Worm (Caenorhabditis elegans) whole organism, L2 larva: ENCODE results near the gene sars-1.

ENCODE experiments used
- C34F6.9 ChIP-seq: fragments of 150-350 bp; optimal IDR thresholded peaks from 2 replicates; lab custom pipeline; 2014; ENCODE audit warnings: missing biosample characterization, missing genetic modification characterization
- F13H6.1 ChIP-seq: sonication (generic microtip); optimal IDR thresholded peaks from 2 replicates; lab custom pipeline; 2016; ENCODE audit warnings: missing genetic modification characterization, missing compliant biosample characterization
- R02D3.7 ChIP-seq: fragments of 150-350 bp; optimal IDR thresholded peaks from 2 replicates; lab custom pipeline; 2014; ENCODE audit warnings: missing biosample characterization, missing genetic modification characterization
- Y55F3AM.14 ChIP-seq: fragments of 200-800 bp; sonication (Bioruptor generic); optimal IDR thresholded peaks from 2 replicates; lab custom pipeline; 2018; ENCODE audit warnings: mild to moderate bottlenecking, missing genetic modification characterization, missing compliant biosample characterization
- alr-1 ChIP-seq: fragments of 150-350 bp; optimal IDR thresholded peaks from 2 replicates; lab custom pipeline; 2014; ENCODE audit warnings: missing biosample characterization, missing genetic modification characterization
- ama-1 ChIP-seq: fragments of 150-350 bp; optimal IDR thresholded peaks from 2 replicates; lab custom pipeline; 2018; ENCODE audit warnings: inconsistent platforms
- blmp-1 ChIP-seq: sonication (generic microtip); optimal IDR thresholded peaks from 2 replicates; lab custom pipeline; 2017; ENCODE audit warnings: missing genetic modification characterization, mild to moderate bottlenecking, missing compliant biosample characterization, antibody characterized with exemption, moderate library complexity; ENCODE audit not compliant: insufficient read depth
- ceh-16 ChIP-seq: fragments of 150-350 bp; optimal IDR thresholded peaks from 2 replicates; lab custom pipeline; 2014; ENCODE audit warnings: missing biosample characterization, missing genetic modification characterization
- crh-2 ChIP-seq: sonication (generic microtip); optimal IDR thresholded peaks from 2 replicates; lab custom pipeline; 2017; ENCODE audit warnings: missing biosample characterization, missing genetic modification characterization
- dmd-4 ChIP-seq: sonication (generic microtip); optimal IDR thresholded peaks from 2 replicates; lab custom pipeline; 2017; ENCODE audit warnings: missing biosample characterization, missing genetic modification characterization
- egl-27 ChIP-seq: sonication (generic microtip); optimal IDR thresholded peaks from 3 replicates; lab custom pipeline; 2017; ENCODE audit warnings: missing biosample characterization, missing genetic modification reagents, missing genetic modification characterization
- elt-3 ChIP-seq: sonication (generic microtip); optimal IDR thresholded peaks from 2 replicates; lab custom pipeline; 2017; ENCODE audit warnings: missing biosample characterization, missing genetic modification characterization
- fos-1 ChIP-seq: fragments of 150-350 bp; optimal IDR thresholded peaks from 2 replicates; lab custom pipeline; 2014; ENCODE audit warnings: missing biosample characterization, missing genetic modification characterization
- gmeb-1 ChIP-seq: fragments of 150-350 bp; optimal IDR thresholded peaks from 2 replicates; lab custom pipeline; 2014; ENCODE audit warnings: missing biosample characterization, missing genetic modification characterization
- lin-13 ChIP-seq: fragments of 150-350 bp; optimal IDR thresholded peaks from 2 replicates; lab custom pipeline; 2014; ENCODE audit warnings: missing biosample characterization, missing genetic modification reagents, missing genetic modification characterization
- lsy-2 ChIP-seq, 2 experiments: fragments of 150-350 bp in 1 of 2; sonication (generic microtip) in 1 of 2; optimal IDR thresholded peaks; 2 replicates each; lab custom pipeline; 2014 to 2017; ENCODE audit warnings: missing biosample characterization in 2 of 2, missing genetic modification characterization in 2 of 2
- mbf-1 ChIP-seq: sonication (generic microtip); optimal IDR thresholded peaks from 2 replicates; lab custom pipeline; 2017; ENCODE audit warnings: missing biosample characterization, missing genetic modification characterization
- nhr-12 ChIP-seq: fragments of 150-350 bp; optimal IDR thresholded peaks from 2 replicates; lab custom pipeline; 2014; ENCODE audit warnings: missing biosample characterization, missing genetic modification characterization
- nhr-129 ChIP-seq: fragments of 150-350 bp; optimal IDR thresholded peaks from 2 replicates; lab custom pipeline; 2014; ENCODE audit warnings: missing biosample characterization, missing genetic modification characterization
- nhr-21 ChIP-seq: fragments of 150-350 bp; optimal IDR thresholded peaks from 2 replicates; lab custom pipeline; 2014; ENCODE audit warnings: missing biosample characterization, missing genetic modification characterization
- nhr-237 ChIP-seq: fragments of 150-350 bp; optimal IDR thresholded peaks from 2 replicates; lab custom pipeline; 2014; ENCODE audit warnings: missing biosample characterization, missing genetic modification characterization
- nhr-25 ChIP-seq: fragments of 150-350 bp; sonication (generic microtip); optimal IDR thresholded peaks from 3 replicates; lab custom pipeline; 2014; ENCODE audit warnings: missing biosample characterization, missing genetic modification characterization
- nhr-6 ChIP-seq: fragments of 150-350 bp; optimal IDR thresholded peaks from 2 replicates; lab custom pipeline; 2014; ENCODE audit warnings: missing biosample characterization, missing genetic modification characterization
- sem-4 ChIP-seq: fragments of 150-350 bp; optimal IDR thresholded peaks from 2 replicates; lab custom pipeline; 2014; ENCODE audit warnings: missing biosample characterization, missing genetic modification reagents, missing genetic modification characterization
- skn-1 ChIP-seq: sonication (generic microtip); optimal IDR thresholded peaks from 2 replicates; lab custom pipeline; 2017; ENCODE audit warnings: missing biosample characterization, missing genetic modification characterization
- sma-3 ChIP-seq: sonication (generic microtip); optimal IDR thresholded peaks from 2 replicates; lab custom pipeline; 2016; ENCODE audit warnings: missing genetic modification reagents, missing genetic modification characterization, missing compliant biosample characterization
- sma-9 ChIP-seq, 2 experiments: fragments of 150-350 bp in 1 of 2; sonication (generic microtip) in 1 of 2; optimal IDR thresholded peaks; 2 replicates each; lab custom pipeline; 2014 to 2016; ENCODE audit warnings: missing genetic modification characterization in 2 of 2, mild to moderate bottlenecking in 1 of 2, missing biosample characterization in 1 of 2, missing compliant biosample characterization in 1 of 2, missing genetic modification reagents in 1 of 2, moderate library complexity in 1 of 2
- snpc-4 ChIP-seq: fragments of 150-350 bp; optimal IDR thresholded peaks from 2 replicates; lab custom pipeline; 2014; ENCODE audit warnings: missing biosample characterization, missing genetic modification characterization
- unc-39 ChIP-seq: fragments of 150-350 bp; optimal IDR thresholded peaks from 2 replicates; lab custom pipeline; 2014; ENCODE audit warnings: missing biosample characterization, missing genetic modification characterization
- unc-55 ChIP-seq: fragments of 150-350 bp; sonication (generic microtip); optimal IDR thresholded peaks from 3 replicates; lab custom pipeline; 2014; ENCODE audit warnings: missing biosample characterization, missing genetic modification reagents, missing genetic modification characterization
- unc-62 ChIP-seq: fragments of 150-350 bp; optimal IDR thresholded peaks from 2 replicates; lab custom pipeline; 2014; ENCODE audit warnings: missing biosample characterization, missing genetic modification reagents, missing genetic modification characterization
- zag-1 ChIP-seq: fragments of 150-350 bp; optimal IDR thresholded peaks from 2 replicates; lab custom pipeline; 2014; ENCODE audit warnings: missing biosample characterization, missing genetic modification characterization
- ztf-11 ChIP-seq: sonication (generic microtip); optimal IDR thresholded peaks from 2 replicates; lab custom pipeline; 2017; ENCODE audit warnings: missing biosample characterization, missing genetic modification characterization
- ztf-4 ChIP-seq: fragments of 150-350 bp; optimal IDR thresholded peaks from 2 replicates; lab custom pipeline; 2014; ENCODE audit warnings: missing biosample characterization, missing genetic modification characterization

Gene sars-1

ce11 chrIV:10003372-10003771, at the start of gene sars-1, which contains the start of gene C47E12.2:
TSS of gene sars-1 (plus strand) at chrIV:10003726.
TSS of gene C47E12.2 (minus strand) at chrIV:10003502.
- peak; percentile 32 for TF ChIP-seq crh-2 (tag; lab: Kevin White, UChicago)
- no peak for TF ChIP-seq R02D3.7 (tag; lab: Kevin White, UChicago)
- no peak for TF ChIP-seq alr-1 (tag; lab: Kevin White, UChicago)
- TF ChIP-seq unc-62 (GFP tag; lab: Kevin White, UChicago): no peak
- TF ChIP-seq C34F6.9 (tag; lab: Kevin White, UChicago): peak; percentile 18
- TF ChIP-seq sem-4 (tag; lab: Kevin White, UChicago): no peak
- TF ChIP-seq zag-1 (tag; lab: Kevin White, UChicago): no peak
- TF ChIP-seq F13H6.1: no peak
- TF ChIP-seq nhr-25: no peak
- no peak for TF ChIP-seq ceh-16
- no peak for TF ChIP-seq unc-55 (GFP tag; lab: Kevin White, UChicago)
- no peak for TF ChIP-seq gmeb-1
- TF ChIP-seq fos-1 (tag; lab: Kevin White, UChicago): no peak
- no peak for TF ChIP-seq elt-3 (tag; lab: Kevin White, UChicago)
- TF ChIP-seq lsy-2 (tag; optimal IDR thresholded peaks at IDR 0.05; lab: Kevin White, UChicago): peak; percentile 58 to 92
- no peak for TF ChIP-seq ama-1 (lab: Kevin White, UChicago)
- TF ChIP-seq nhr-129 (tag; lab: Kevin White, UChicago): peak; percentile 88
- no peak for TF ChIP-seq dmd-4 (tag; lab: Kevin White, UChicago)
- no peak for TF ChIP-seq nhr-21 (tag; lab: Kevin White, UChicago)
- TF ChIP-seq, all 48 proteins: peak for 4

ce11 chrIV:9963945-9964344, 39.6 kb upstream of the sars-1 start, which contains the start of gene T13H10.2:
TSS of gene T13H10.2 (plus strand) at chrIV:9964245.
- TF ChIP-seq dmd-4 (tag; lab: Kevin White, UChicago) (no peak), sma-3 (no peak), F13H6.1 (no peak), crh-2 (tag; lab: Kevin White, UChicago) (peak; percentile 56), gmeb-1 (no peak)
- TF ChIP-seq, all 48 proteins: peak for 1

ce11 chrIV:9969081-9969480, 34.4 kb upstream of the sars-1 start, which contains the start of the genes kin-5 and C47E12.11:
TSS of gene kin-5 (minus strand) at chrIV:9969181.
TSS of gene C47E12.11 (plus strand) at chrIV:9969400.
- TF ChIP-seq snpc-4 (tag; lab: Kevin White, UChicago) (no peak), gmeb-1 (no peak), unc-39 (no peak), fos-1 (tag; lab: Kevin White, UChicago) (no peak), ztf-11 (tag; lab: Kevin White, UChicago) (no peak), ztf-4 (tag; lab: Kevin White, UChicago) (no peak), nhr-237 (tag; lab: Kevin White, UChicago) (no peak), Y55F3AM.14 (GFP tag; lab: Kevin White, UChicago) (no peak), nhr-6 (tag; lab: Kevin White, UChicago) (no peak), zag-1 (tag; lab: Kevin White, UChicago) (no peak), ama-1 (lab: Kevin White, UChicago) (no peak), unc-62 (GFP tag; lab: Kevin White, UChicago) (no peak), dmd-4 (tag; lab: Kevin White, UChicago) (no peak), sma-9 (GFP tag; optimal IDR thresholded peaks at IDR 0.05; lab: Kevin White, UChicago) (no peak), sma-9 (tag; optimal IDR thresholded peaks at IDR 0.05; lab: Kevin White, UChicago) (no peak), elt-3 (tag; lab: Kevin White, UChicago) (no peak)

- no peak for TF ChIP-seq nhr-237 (tag; lab: Kevin White, UChicago)
- TF ChIP-seq skn-1 (tag; lab: Kevin White, UChicago): no peak
- no peak for TF ChIP-seq lin-13 (GFP tag; lab: Kevin White, UChicago)
- TF ChIP-seq ztf-11 (tag; lab: Kevin White, UChicago): no peak
- TF ChIP-seq dmd-4 (tag; lab: Kevin White, UChicago): no peak
- TF ChIP-seq nhr-6 (tag; lab: Kevin White, UChicago): no peak
- no peak for TF ChIP-seq mbf-1
- no peak for TF ChIP-seq alr-1 (tag; lab: Kevin White, UChicago)
- TF ChIP-seq blmp-1 (tag; lab: Kevin White, UChicago): no peak
Measured at ce11 chrIV:9972629-9973028, 30.9 kb upstream of the sars-1 start, which contains the start of the genes C47E12.12 and C47E12.10. TSS of gene C47E12.12 (minus strand) at chrIV:9972729. TSS of gene C47E12.10 (plus strand) at chrIV:9972800.

- TF ChIP-seq nhr-12 (tag; lab: Kevin White, UChicago): no peak
- TF ChIP-seq blmp-1 (tag; lab: Kevin White, UChicago): no peak
- no peak for TF ChIP-seq egl-27 (tag; lab: Kevin White, UChicago)
- TF ChIP-seq ceh-16: no peak
- no peak for TF ChIP-seq nhr-21 (tag; lab: Kevin White, UChicago)
- TF ChIP-seq Y55F3AM.14 (GFP tag; lab: Kevin White, UChicago): no peak
- no peak for TF ChIP-seq fos-1 (tag; lab: Kevin White, UChicago)
- no peak for TF ChIP-seq nhr-6 (tag; lab: Kevin White, UChicago)
- no peak for TF ChIP-seq unc-39
Measured at ce11 chrIV:9974392-9974791, 29.1 kb upstream of the sars-1 start, which contains the start of gene C47E12.9. TSS of gene C47E12.9 (plus strand) at chrIV:9974692.
